Worm (Caenorhabditis elegans) whole organism, L1 larva: ENCODE results near the gene Y116A8C.24.

Experiments used
- C04F5.9 ChIP-seq: sonication (generic microtip); optimal IDR thresholded peaks from 2 replicates; lab custom pipeline; 2016; ENCODE audit warnings: missing genetic modification characterization, missing compliant biosample characterization
- egl-27 ChIP-seq, 2 experiments: fragments of 150-350 bp in 1 of 2; sonication (generic microtip); optimal IDR thresholded peaks; 3 replicates each; lab custom pipeline; 2017 to 2018; ENCODE audit warnings: missing biosample characterization in 2 of 2, missing genetic modification characterization in 2 of 2, missing genetic modification reagents in 2 of 2
- elt-2 ChIP-seq: sonication (generic microtip); optimal IDR thresholded peaks from 2 replicates; lab custom pipeline; 2016; ENCODE audit warnings: missing genetic modification characterization, mild to moderate bottlenecking, inconsistent platforms, missing compliant biosample characterization, missing genetic modification reagents
- fkh-10 ChIP-seq: sonication (generic microtip); optimal IDR thresholded peaks from 2 replicates; lab custom pipeline; 2017; ENCODE audit warnings: missing biosample characterization, missing genetic modification reagents, missing genetic modification characterization
- fkh-4 ChIP-seq: sonication (generic microtip); optimal IDR thresholded peaks from 2 replicates; lab custom pipeline; 2016; ENCODE audit warnings: missing compliant biosample characterization, missing genetic modification characterization, borderline replicate concordance
- fos-1 ChIP-seq: fragments of 150-350 bp; optimal IDR thresholded peaks from 2 replicates; lab custom pipeline; 2014; ENCODE audit warnings: missing biosample characterization, missing genetic modification characterization
- hlh-17 ChIP-seq: fragments of 200-800 bp; sonication (Bioruptor generic); optimal IDR thresholded peaks from 2 replicates; lab custom pipeline; 2018; ENCODE audit warnings: missing genetic modification characterization, mild to moderate bottlenecking, missing compliant biosample characterization, moderate library complexity, borderline replicate concordance
- rnt-1 ChIP-seq: sonication (generic microtip); optimal IDR thresholded peaks from 2 replicates; lab custom pipeline; 2016; ENCODE audit warnings: mild to moderate bottlenecking, missing genetic modification characterization, moderate library complexity, missing compliant biosample characterization
- zag-1 ChIP-seq: fragments of 150-350 bp; optimal IDR thresholded peaks from 2 replicates; lab custom pipeline; 2014; ENCODE audit warnings: missing biosample characterization, missing genetic modification characterization
- ztf-11 ChIP-seq, 2 experiments: sonication (generic microtip); optimal IDR thresholded peaks; 2 replicates each; lab custom pipeline; 2016 to 2017; ENCODE audit warnings: missing genetic modification characterization in 2 of 2, missing biosample characterization in 1 of 2, missing compliant biosample characterization in 1 of 2

DNA sequence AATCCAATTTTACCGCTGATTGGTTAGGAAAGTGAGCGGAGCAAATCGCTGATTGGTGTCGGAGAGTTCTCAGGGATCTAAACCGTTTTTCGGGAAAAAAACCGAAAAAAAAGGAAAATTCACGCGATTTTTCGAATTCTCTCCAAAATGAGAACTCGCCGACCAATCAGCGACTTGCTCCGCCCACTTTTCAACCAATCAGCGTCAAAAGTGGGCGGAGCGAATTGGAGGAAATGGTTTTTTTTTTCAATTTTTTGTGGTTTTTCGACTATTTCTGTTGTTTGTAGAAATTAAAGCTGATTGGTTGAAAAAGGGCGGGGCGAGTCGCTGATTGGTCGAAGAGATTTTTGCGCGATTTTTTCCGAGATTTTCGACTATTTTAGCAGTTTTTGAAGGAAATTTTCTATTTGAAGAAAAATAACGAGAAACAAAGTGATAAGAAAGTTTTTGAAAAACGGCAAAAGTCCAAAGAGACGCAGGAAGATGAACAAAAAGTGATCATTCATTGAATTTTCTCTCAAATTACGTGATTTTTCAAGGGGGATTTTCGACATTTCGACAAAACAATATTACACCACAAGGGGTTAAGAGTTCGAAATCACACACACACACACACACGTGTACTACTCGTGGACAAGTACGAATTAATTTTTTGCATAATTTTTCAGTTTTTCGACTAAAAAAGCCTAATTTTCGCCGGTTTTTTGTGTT lies 30.1 kb upstream of the Y116A8C.24 start:
- no peak for TF ChIP-seq hlh-17 (GFP tag; lab: Kevin White, UChicago)
- TF ChIP-seq rnt-1 (tag; lab: Kevin White, UChicago) = peak; percentile 36
- TF ChIP-seq fkh-4 (tag; lab: Kevin White, UChicago) = no peak
- no peak for TF ChIP-seq fos-1 (tag; lab: Kevin White, UChicago)
- no peak for TF ChIP-seq fkh-10 (GFP tag; lab: Kevin White, UChicago)
- no peak for TF ChIP-seq egl-27 (tag; optimal IDR thresholded peaks at IDR 0.05; lab: Kevin White, UChicago)
- no peak for TF ChIP-seq elt-2 (tag; lab: Kevin White, UChicago)
- no peak for TF ChIP-seq C04F5.9 (tag; lab: Kevin White, UChicago)
- no peak for TF ChIP-seq ztf-11 (tag; optimal IDR thresholded peaks at IDR 0.05; lab: Kevin White, UChicago)
- no peak for TF ChIP-seq zag-1 (tag; lab: Kevin White, UChicago)
